Worm (Caenorhabditis elegans) whole organism, L1 larva: Measurements from ENCODE around the gene ttr-5.

ENCODE experiments used
- alr-1 ChIP-seq: fragments of 200-800 bp; sonication (Bioruptor generic); optimal IDR thresholded peaks from 2 replicates; lab custom pipeline; 2018; ENCODE audit warnings: borderline replicate concordance, mild to moderate bottlenecking, missing genetic modification characterization, missing compliant biosample characterization
- ama-1 ChIP-seq: fragments of 150-350 bp; optimal IDR thresholded peaks from 2 replicates; lab custom pipeline; 2014
- fkh-10 ChIP-seq: sonication (generic microtip); optimal IDR thresholded peaks from 2 replicates; lab custom pipeline; 2017; ENCODE audit warnings: missing biosample characterization, missing genetic modification reagents, missing genetic modification characterization
- fkh-8 ChIP-seq: sonication (generic microtip); optimal IDR thresholded peaks from 2 replicates; lab custom pipeline; 2016; ENCODE audit warnings: mild to moderate bottlenecking, missing genetic modification characterization, missing compliant biosample characterization
- jun-1 ChIP-seq: fragments of 150-350 bp; optimal IDR thresholded peaks from 2 replicates; lab custom pipeline; 2014; ENCODE audit warnings: missing biosample characterization, missing genetic modification reagents, missing genetic modification characterization
- lin-13 ChIP-seq: fragments of 150-350 bp; optimal IDR thresholded peaks from 2 replicates; lab custom pipeline; 2014; ENCODE audit warnings: missing biosample characterization, missing genetic modification reagents, missing genetic modification characterization
- lin-15B ChIP-seq: fragments of 150-350 bp; sonication (generic microtip); optimal IDR thresholded peaks from 3 replicates; lab custom pipeline; 2014; ENCODE audit warnings: missing biosample characterization, missing genetic modification characterization
- nhr-237 ChIP-seq: fragments of 150-350 bp; optimal IDR thresholded peaks from 2 replicates; lab custom pipeline; 2014; ENCODE audit warnings: missing biosample characterization, missing genetic modification characterization
- nhr-28 ChIP-seq: fragments of 150-350 bp; optimal IDR thresholded peaks from 2 replicates; lab custom pipeline; 2014; ENCODE audit warnings: missing biosample characterization, missing genetic modification characterization
- pag-3 ChIP-seq: sonication (generic microtip); optimal IDR thresholded peaks from 2 replicates; lab custom pipeline; 2017; ENCODE audit warnings: missing genetic modification characterization, mild to moderate bottlenecking, missing compliant biosample characterization, antibody characterized with exemption, borderline replicate concordance; ENCODE audit not compliant: insufficient read depth
- pqm-1 ChIP-seq: sonication (generic microtip); optimal IDR thresholded peaks from 3 replicates; lab custom pipeline; 2017; ENCODE audit warnings: missing biosample characterization, missing genetic modification characterization
- snpc-4 ChIP-seq: fragments of 150-350 bp; optimal IDR thresholded peaks from 2 replicates; lab custom pipeline; 2014; ENCODE audit warnings: missing biosample characterization, missing genetic modification characterization

DNA sequence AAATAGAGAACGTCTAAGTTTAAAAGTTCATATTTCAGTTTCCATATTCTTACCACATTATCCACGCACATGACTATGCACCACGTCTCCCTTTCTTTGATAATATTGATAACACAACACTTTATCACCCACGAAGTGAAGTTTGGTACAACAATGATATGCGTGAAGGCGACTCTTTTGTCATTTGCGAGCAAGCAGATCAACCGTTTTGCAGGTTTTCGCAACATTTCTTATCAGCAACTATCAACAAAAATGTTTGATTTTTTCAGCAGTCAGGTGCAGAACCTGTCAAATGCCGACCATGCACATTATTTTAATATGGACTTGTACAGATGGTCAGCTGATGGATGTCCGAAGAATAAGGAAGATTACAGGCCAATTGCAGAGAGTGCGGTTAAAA lies 3.6 kb upstream of the ttr-5 start:
- no peak for TF ChIP-seq fkh-10 (GFP tag; lab: Kevin White, UChicago)
- TF ChIP-seq snpc-4 (tag; lab: Kevin White, UChicago), result no peak
- no peak for TF ChIP-seq lin-15B (tag; lab: Kevin White, UChicago)
- TF ChIP-seq nhr-28 (tag; lab: Kevin White, UChicago), result no peak
- no peak for TF ChIP-seq pag-3 (tag; lab: Kevin White, UChicago)
- TF ChIP-seq ama-1 (lab: Kevin White, UChicago), result no peak
- no peak for TF ChIP-seq fkh-8 (tag; lab: Kevin White, UChicago)
- TF ChIP-seq jun-1 (tag; lab: Kevin White, UChicago), result no peak
- TF ChIP-seq alr-1 (tag; lab: Kevin White, UChicago), result no peak
- TF ChIP-seq lin-13 (GFP tag; lab: Kevin White, UChicago), result no peak
- peak; percentile 46 for TF ChIP-seq pqm-1 (tag; lab: Kevin White, UChicago)
- no peak for TF ChIP-seq nhr-237 (tag; lab: Kevin White, UChicago)
